Worm (Caenorhabditis elegans) whole organism, L4 larva: Measurements from ENCODE around the gene sri-34.

Source experiments
- Y5F2A.4 ChIP-seq: fragments of 200-800 bp; sonication (Bioruptor generic); optimal IDR thresholded peaks from 2 replicates; lab custom pipeline; 2018; ENCODE audit warnings: mild to moderate bottlenecking, missing genetic modification characterization, missing compliant biosample characterization
- ZK546.5 ChIP-seq, 2 experiments: sonication (generic microtip); optimal IDR thresholded peaks; 2 replicates each; lab custom pipeline; 2017; ENCODE audit warnings: missing biosample characterization in 2 of 2, missing genetic modification characterization in 2 of 2
- ama-1 ChIP-seq: fragments of 150-350 bp; optimal IDR thresholded peaks from 2 replicates; lab custom pipeline; 2014; ENCODE audit warnings: inconsistent platforms, mixed read lengths
- ceh-82 ChIP-seq: sonication (generic microtip); optimal IDR thresholded peaks from 2 replicates; lab custom pipeline; 2017; ENCODE audit warnings: missing biosample characterization, missing genetic modification characterization
- lin-39 ChIP-seq: fragments of 150-350 bp; optimal IDR thresholded peaks from 2 replicates; lab custom pipeline; 2014; ENCODE audit warnings: missing biosample characterization, missing genetic modification reagents, missing genetic modification characterization
- madf-5 ChIP-seq, 2 experiments: fragments of 200-800 bp; sonication (Bioruptor generic); IDR thresholded peaks; 2 replicates each; pipeline ENCODE4 v1.3.6; 2022; ENCODE audit warnings: missing compliant biosample characterization in 2 of 2, missing genetic modification characterization in 2 of 2
- madf-9 ChIP-seq: fragments of 200-800 bp; sonication (Bioruptor generic); conservative IDR thresholded peaks from 2 replicates; pipeline ENCODE4 v1.3.6; 2022; ENCODE audit warnings: missing genetic modification reagents, missing genetic modification characterization, missing compliant biosample characterization
- nhr-25 ChIP-seq: sonication (generic microtip); optimal IDR thresholded peaks from 2 replicates; lab custom pipeline; 2017; ENCODE audit warnings: missing genetic modification characterization, mild to moderate bottlenecking, missing compliant biosample characterization, antibody characterized with exemption, moderate library complexity, borderline replicate concordance; ENCODE audit not compliant: insufficient read depth
- nhr-77 ChIP-seq: fragments of 150-350 bp; optimal IDR thresholded peaks from 2 replicates; lab custom pipeline; 2014; ENCODE audit warnings: missing biosample characterization, missing genetic modification characterization
- pha-4 ChIP-seq, 2 experiments: fragments of 150-350 bp in 1 of 2; fragments of 200-800 bp in 1 of 2; sonication (Bioruptor generic) in 1 of 2; IDR thresholded peaks in 1 of 2; optimal IDR thresholded peaks in 1 of 2; 2 replicates each; pipeline versions ENCODE4 v1.3.6 to Lab custom; 2014 to 2022; ENCODE audit warnings: missing genetic modification characterization in 2 of 2, missing genetic modification reagents in 2 of 2, missing biosample characterization in 1 of 2, missing compliant biosample characterization in 1 of 2
- snpc-1.2 ChIP-seq: fragments of 200-800 bp; sonication (Bioruptor generic); IDR thresholded peaks from 2 replicates; pipeline ENCODE4 v1.3.6; 2022; ENCODE audit warnings: missing genetic modification reagents, missing genetic modification characterization, missing compliant biosample characterization
- snpc-4 ChIP-seq: fragments of 150-350 bp; optimal IDR thresholded peaks from 2 replicates; lab custom pipeline; 2014; ENCODE audit warnings: missing biosample characterization, missing genetic modification characterization
- unc-62 ChIP-seq, 3 experiments: fragments of 150-350 bp in 1 of 3; sonication (generic microtip); optimal IDR thresholded peaks in 2 of 3; peaks in 1 of 3; 1 replicate in 1 of 3; 2 replicates in 2 of 3; lab custom pipeline; 2014 to 2017; ENCODE audit warnings: missing biosample characterization in 3 of 3, missing genetic modification characterization in 3 of 3, missing genetic modification reagents in 3 of 3, missing genotype in 1 of 3

- TF ChIP-seq Y5F2A.4 (no peak), ama-1 (lab: Kevin White, UChicago) (no peak), snpc-4 (no peak), nhr-77 (tag; lab: Kevin White, UChicago) (no peak), ceh-82 (tag; lab: Kevin White, UChicago) (no peak), pha-4 (GFP tag; IDR thresholded peaks at IDR 0.05; lab: Robert Waterston, UW) (no peak), pha-4 (tag; optimal IDR thresholded peaks at IDR 0.05; lab: Kevin White, UChicago) (no peak), unc-62 (GFP tag; optimal IDR thresholded peaks at IDR 0.05 in 1 of 2; lab: Kevin White, UChicago) (no peak), unc-62 (tag; optimal IDR thresholded peaks at IDR 0.05; lab: Kevin White, UChicago) (no peak), nhr-25 (tag; lab: Kevin White, UChicago) (no peak), snpc-1.2 (no peak), madf-5 (GFP tag; IDR thresholded peaks at IDR 0.05; lab: Robert Waterston, UW) (no peak), madf-9 (GFP tag; lab: Robert Waterston, UW) (no peak), ZK546.5 (tag; optimal IDR thresholded peaks at IDR 0.05; lab: Kevin White, UChicago) (no peak), lin-39 (tag; lab: Kevin White, UChicago) (no peak)
Observed at ce11 chrII:3185848-3186247, 27.0 kb upstream of the sri-34 start.
